Fruit fly (Drosophila melanogaster) whole organism, embryonic: Measurements from ENCODE around the gene Upf1.

ENCODE experiments used
- Adf1 ChIP-seq: fragments of 200-800 bp; sonication (Bioruptor generic); IDR thresholded peaks from 2 replicates; pipeline ENCODE4 v1.3.6; 2022; ENCODE audit warnings: missing biosample characterization, missing genetic modification characterization
- Atf-2 ChIP-seq: fragments of 200-800 bp; sonication (Bioruptor generic); optimal IDR thresholded peaks from 2 replicates; lab custom pipeline; 2016; ENCODE audit warnings: missing biosample characterization, missing genetic modification characterization
- CG10267 ChIP-seq: fragments of 200-800 bp; sonication (Bioruptor generic); optimal IDR thresholded peaks from 2 replicates; lab custom pipeline; 2018; ENCODE audit warnings: missing biosample characterization, mild to moderate bottlenecking, missing genetic modification characterization, moderate library complexity
- CG11504 ChIP-seq: fragments of 200-800 bp; sonication (Bioruptor generic); optimal IDR thresholded peaks from 3 replicates; lab custom pipeline; 2019; ENCODE audit warnings: missing biosample characterization, mild to moderate bottlenecking, missing genetic modification characterization, moderate library complexity
- CG13123 ChIP-seq: fragments of 200-800 bp; sonication (Bioruptor generic); optimal IDR thresholded peaks from 2 replicates; lab custom pipeline; 2016; ENCODE audit warnings: missing biosample characterization, missing genetic modification characterization
- CG15011 ChIP-seq: fragments of 200-800 bp; sonication (Bioruptor generic); optimal IDR thresholded peaks from 3 replicates; lab custom pipeline; 2018; ENCODE audit warnings: missing biosample characterization, mild to moderate bottlenecking, missing genetic modification characterization
- CG31388 ChIP-seq: fragments of 200-800 bp; sonication (Bioruptor generic); optimal IDR thresholded peaks from 2 replicates; lab custom pipeline; 2016; ENCODE audit warnings: missing biosample characterization, missing genetic modification characterization
- CG32772 ChIP-seq: fragments of 200-800 bp; sonication (Bioruptor generic); IDR thresholded peaks from 2 replicates; pipeline ENCODE4 v1.3.6; 2022; ENCODE audit warnings: missing biosample characterization, missing genetic modification characterization
- CG43689 ChIP-seq: fragments of 200-800 bp; sonication (Bioruptor generic); IDR thresholded peaks from 2 replicates; pipeline ENCODE4 v1.3.6; 2022; ENCODE audit warnings: missing biosample characterization, missing genetic modification characterization
- CG7839 ChIP-seq: fragments of 200-800 bp; sonication (Bioruptor generic); optimal IDR thresholded peaks from 3 replicates; lab custom pipeline; 2018; ENCODE audit warnings: missing biosample characterization, mild to moderate bottlenecking, missing genetic modification characterization, moderate library complexity
- CG9817 ChIP-seq: fragments of 200-800 bp; sonication (Bioruptor generic); optimal IDR thresholded peaks from 2 replicates; lab custom pipeline; 2018; ENCODE audit warnings: missing biosample characterization, mild to moderate bottlenecking, missing genetic modification characterization, moderate library complexity
- CG9932 ChIP-seq: fragments of 200-800 bp; sonication (Bioruptor generic); IDR thresholded peaks from 2 replicates; pipeline ENCODE4 v1.3.6; 2022; ENCODE audit warnings: missing biosample characterization, missing genetic modification characterization
- Dfd ChIP-seq, 2 experiments: fragments of >200 bp; optimal IDR thresholded peaks; 2 replicates each; lab custom pipeline; 2017; ENCODE audit warnings: missing biosample characterization in 2 of 2, missing genetic modification characterization in 2 of 2
- Dp ChIP-seq: fragments of 200-800 bp; sonication (Bioruptor generic); optimal IDR thresholded peaks from 2 replicates; lab custom pipeline; 2018; ENCODE audit warnings: missing biosample characterization, mild to moderate bottlenecking, missing genetic modification characterization, moderate library complexity
- Drgx ChIP-seq: fragments of 200-800 bp; sonication (Bioruptor generic); IDR thresholded peaks from 2 replicates; pipeline ENCODE4 v1.3.6; 2022; ENCODE audit warnings: missing biosample characterization, missing genetic modification characterization
- E2f2 ChIP-seq: fragments of 200-800 bp; sonication (Bioruptor generic); IDR thresholded peaks from 2 replicates; pipeline ENCODE4 v1.3.6; 2022; ENCODE audit warnings: missing biosample characterization, missing genetic modification characterization
- GATAe ChIP-seq: fragments of 200-800 bp; sonication (Bioruptor generic); conservative IDR thresholded peaks from 2 replicates; pipeline ENCODE4 v1.3.6; 2022; ENCODE audit warnings: missing biosample characterization, missing genetic modification characterization
- HHEX ChIP-seq: fragments of 200-800 bp; sonication (Bioruptor generic); optimal IDR thresholded peaks from 3 replicates; lab custom pipeline; 2017; ENCODE audit warnings: missing biosample characterization, mild to moderate bottlenecking, missing genetic modification characterization, missing genetic modification reagents
- HLH4C ChIP-seq: fragments of 200-800 bp; sonication (Bioruptor generic); IDR thresholded peaks from 3 replicates; pipeline ENCODE4 v1.3.6; 2022; ENCODE audit warnings: missing biosample characterization, missing genetic modification characterization; ENCODE audit not compliant: partially characterized antibody
- Lim3 ChIP-seq: fragments of 200-800 bp; sonication (Bioruptor generic); IDR thresholded peaks from 2 replicates; pipeline ENCODE4 v1.3.6; 2022; ENCODE audit warnings: missing biosample characterization, missing genetic modification characterization
- MBD-R2 ChIP-seq: fragments of 200-800 bp; sonication (Bioruptor generic); IDR thresholded peaks from 2 replicates; pipeline ENCODE4 v1.3.6; 2022; ENCODE audit warnings: missing biosample characterization, missing genetic modification characterization
- Med ChIP-seq: fragments of 200-800 bp; sonication (Bioruptor generic); peaks from one replicate; lab custom pipeline; 2016; ENCODE audit warnings: missing biosample characterization, missing genetic modification characterization, mild to moderate bottlenecking, inconsistent platforms, moderate library complexity
- TFAM ChIP-seq: fragments of 200-800 bp; sonication (Bioruptor generic); optimal IDR thresholded peaks from 2 replicates; lab custom pipeline; 2017; ENCODE audit warnings: missing biosample characterization, missing genetic modification characterization, inconsistent platforms
- Trl ChIP-seq, 3 experiments: fragments of >200 bp in 2 of 3; fragments of 200-800 bp in 1 of 3; sonication (Bioruptor generic) in 1 of 3; optimal IDR thresholded peaks; 2 replicates in 1 of 3; 3 replicates in 2 of 3; lab custom pipeline; 2016 to 2017; ENCODE audit warnings: missing biosample characterization in 1 of 3, missing genetic modification characterization in 1 of 3
- YL-1 ChIP-seq: fragments of 200-800 bp; sonication (Bioruptor generic); optimal IDR thresholded peaks from 3 replicates; lab custom pipeline; 2017; ENCODE audit warnings: missing biosample characterization, mild to moderate bottlenecking, missing genetic modification characterization
- fd64A ChIP-seq: fragments of 200-800 bp; sonication (Bioruptor generic); optimal IDR thresholded peaks from 3 replicates; lab custom pipeline; 2018; ENCODE audit warnings: missing biosample characterization, mild to moderate bottlenecking, missing genetic modification characterization
- gfzf ChIP-seq: fragments of 200-800 bp; sonication (Bioruptor generic); optimal IDR thresholded peaks from 2 replicates; lab custom pipeline; 2016; ENCODE audit warnings: missing biosample characterization, mild to moderate bottlenecking, missing genetic modification characterization, moderate library complexity
- mirr ChIP-seq: fragments of 200-800 bp; sonication (Bioruptor generic); optimal IDR thresholded peaks from 3 replicates; lab custom pipeline; 2018; ENCODE audit warnings: missing biosample characterization, mild to moderate bottlenecking, missing genetic modification characterization
- org-1 ChIP-seq: fragments of 200-800 bp; sonication (Bioruptor generic); optimal IDR thresholded peaks from 2 replicates; lab custom pipeline; 2017; ENCODE audit warnings: missing biosample characterization, missing genetic modification characterization
- ranshi ChIP-seq: fragments of 200-800 bp; sonication (Bioruptor generic); IDR thresholded peaks from 2 replicates; pipeline ENCODE4 v1.3.6; 2022; ENCODE audit warnings: missing biosample characterization, missing genetic modification characterization
- sd ChIP-seq: fragments of 200-800 bp; sonication (Bioruptor generic); optimal IDR thresholded peaks from 3 replicates; lab custom pipeline; 2018; ENCODE audit warnings: missing biosample characterization, mild to moderate bottlenecking, missing genetic modification characterization, moderate library complexity
- sens ChIP-seq: fragments of 200-800 bp; sonication (Bioruptor generic); peaks from one replicate; lab custom pipeline; 2016; ENCODE audit warnings: missing biosample characterization, missing genetic modification characterization
- ssp ChIP-seq: fragments of 200-800 bp; sonication (Bioruptor generic); IDR thresholded peaks from 2 replicates; pipeline ENCODE4 v1.3.6; 2022; ENCODE audit warnings: missing biosample characterization, missing genetic modification characterization
- unpg ChIP-seq: fragments of 200-800 bp; sonication (Bioruptor generic); optimal IDR thresholded peaks from 3 replicates; lab custom pipeline; 2018; ENCODE audit warnings: missing biosample characterization, mild to moderate bottlenecking, missing genetic modification characterization, moderate library complexity
- vnd ChIP-seq: fragments of 200-800 bp; sonication (Bioruptor generic); IDR thresholded peaks from 3 replicates; pipeline ENCODE4 v1.3.6; 2022; ENCODE audit warnings: missing biosample characterization, missing genetic modification characterization; ENCODE audit not compliant: partially characterized antibody

Gene Upf1

DNA sequence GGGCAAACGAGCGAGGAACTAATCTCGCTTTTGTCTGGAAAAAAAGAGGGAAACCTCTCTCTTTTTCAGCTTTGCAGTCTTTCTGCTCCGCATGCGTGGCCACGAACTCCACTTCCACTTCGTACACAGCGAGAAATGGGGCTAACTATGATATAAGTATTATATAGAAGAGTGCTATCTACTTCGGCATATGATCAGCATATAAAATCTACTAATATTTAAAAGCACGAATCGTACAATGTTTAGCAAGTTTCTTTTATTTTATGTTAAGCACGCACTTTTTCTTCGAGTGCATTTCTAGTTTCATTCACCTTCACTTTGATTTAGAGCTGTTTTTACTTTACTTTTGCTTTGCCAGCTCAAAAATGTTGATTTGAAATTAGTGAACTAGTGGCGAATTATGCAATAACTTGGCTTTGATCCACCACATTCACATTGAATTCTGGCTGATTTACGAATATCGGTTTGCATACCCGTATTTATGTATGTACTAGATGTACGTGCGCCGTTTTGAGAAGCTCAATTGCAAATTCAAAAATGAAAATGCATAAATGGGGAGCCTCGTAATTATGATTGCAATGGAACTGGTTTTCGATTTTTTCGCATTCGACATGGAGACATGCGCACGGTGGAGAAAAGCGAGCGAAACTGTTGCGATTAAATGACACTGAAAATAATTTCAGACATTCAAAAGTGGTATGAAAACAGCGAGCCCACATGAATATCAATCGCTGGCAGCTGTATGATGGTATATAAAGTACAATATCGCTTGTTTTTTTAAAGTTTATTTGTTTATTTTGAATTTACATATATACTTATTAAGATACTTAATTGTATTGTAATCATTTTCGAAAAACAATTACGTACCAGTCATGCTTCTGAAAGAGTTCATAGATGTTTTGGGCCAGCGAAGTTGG, 47.4 kb downstream of the Upf1 start (continued):
- no peak for TF ChIP-seq MBD-R2
- TF ChIP-seq org-1 (GFP tag; lab: Kevin White, UChicago) = peak; percentile 66
- no peak for TF ChIP-seq CG13123 (GFP tag; lab: Kevin White, UChicago)
- peak; percentile 36; the same call in 1 of the 2 replicates for TF ChIP-seq GATAe
- no peak for TF ChIP-seq gfzf (GFP tag; lab: Kevin White, UChicago)
- peak; percentile 15 for TF ChIP-seq TFAM (GFP tag; lab: Kevin White, UChicago)
- peak; percentile 32 for TF ChIP-seq HHEX (GFP tag; lab: Kevin White, UChicago)
- no peak for TF ChIP-seq HLH4C (GFP tag; lab: Robert Waterston, UW)
- TF ChIP-seq Trl (optimal IDR thresholded peaks at IDR 0.05; lab: Kevin White, UChicago) = no peak
- TF ChIP-seq Trl (GFP tag; optimal IDR thresholded peaks at IDR 0.05; lab: Kevin White, UChicago) = peak; percentile 67
- TF ChIP-seq ssp = peak; percentile 62
- TF ChIP-seq Adf1 (GFP tag; lab: Robert Waterston, UW) = no peak
- peak; percentile 51 for TF ChIP-seq CG10267 (tag; lab: Kevin White, UChicago)
- TF ChIP-seq CG11504 (tag; lab: Kevin White, UChicago) = peak; percentile 89
- TF ChIP-seq unpg (GFP tag; lab: Kevin White, UChicago) = peak; percentile 82
- peak; percentile 69 for TF ChIP-seq fd64A (GFP tag; lab: Kevin White, UChicago)
- TF ChIP-seq, all 482 proteins: peak for 330

DNA sequence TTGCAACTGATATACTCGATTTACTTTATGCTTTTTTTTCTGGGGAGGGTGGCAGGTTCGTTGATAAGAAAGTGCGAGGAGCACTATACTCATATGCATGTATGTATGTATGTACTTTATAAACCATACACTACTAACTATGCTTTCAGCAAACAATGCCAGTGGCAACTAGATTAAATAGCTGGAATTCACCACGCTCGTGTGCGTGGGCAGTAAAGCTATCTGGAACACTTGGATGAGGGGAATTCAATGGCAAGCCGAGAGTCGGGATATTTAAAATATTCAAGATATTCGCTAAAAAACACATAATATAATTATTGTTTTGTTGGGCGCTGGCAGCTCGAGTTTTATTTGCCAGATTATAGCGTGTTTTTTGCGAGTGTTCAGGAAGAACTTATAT, 48.3 kb downstream of the Upf1 start:
- peak; percentile 16 for TF ChIP-seq sd (tag; lab: Kevin White, UChicago)
- TF ChIP-seq E2f2 = peak; percentile 40
- TF ChIP-seq CG31388 (GFP tag; lab: Kevin White, UChicago) = no peak
- peak; percentile 12 for TF ChIP-seq Dp (GFP tag; lab: Kevin White, UChicago)
- TF ChIP-seq Dfd (GFP tag; optimal IDR thresholded peaks at IDR 0.05; lab: Kevin White, UChicago) = no peak
- TF ChIP-seq CG7839 (tag; lab: Kevin White, UChicago) = no peak
- peak; percentile 4 for TF ChIP-seq mirr (GFP tag; lab: Kevin White, UChicago)
- peak; percentile 39; the same call in 1 of the 2 replicates for TF ChIP-seq Drgx (GFP tag; lab: Robert Waterston, UW)
- TF ChIP-seq vnd (GFP tag; lab: Robert Waterston, UW) = no peak
- TF ChIP-seq Med (GFP tag; lab: Kevin White, UChicago) = peak; percentile 58
- no peak for TF ChIP-seq CG15011 (GFP tag; lab: Kevin White, UChicago)

DNA sequence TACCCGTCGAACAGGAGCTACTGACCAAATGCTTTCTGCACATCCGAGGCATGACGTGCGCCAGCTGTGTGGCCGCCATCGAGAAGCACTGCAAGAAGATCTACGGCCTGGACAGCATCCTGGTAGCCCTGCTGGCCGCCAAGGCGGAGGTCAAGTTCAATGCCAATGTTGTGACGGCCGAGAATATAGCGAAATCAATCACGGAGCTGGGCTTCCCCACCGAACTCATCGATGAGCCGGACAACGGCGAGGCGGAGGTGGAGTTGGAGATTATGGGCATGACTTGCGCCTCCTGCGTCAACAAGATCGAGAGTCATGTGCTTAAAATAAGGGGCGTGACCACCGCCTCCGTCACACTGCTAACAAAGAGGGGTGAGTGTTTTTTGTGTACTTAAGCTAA, 49.2 kb downstream of the Upf1 start:
- TF ChIP-seq ranshi (GFP tag; lab: Robert Waterston, UW) (no peak), CG9932 (no peak), Atf-2 (GFP tag; lab: Kevin White, UChicago) (no peak), CG43689 (GFP tag; lab: Robert Waterston, UW) (no peak), sens (GFP tag; lab: Kevin White, UChicago) (peak; percentile 20), CG32772 (GFP tag; lab: Robert Waterston, UW) (no peak), YL-1 (GFP tag; lab: Kevin White, UChicago) (no peak), CG9817 (tag; lab: Kevin White, UChicago) (no peak), Lim3 (GFP tag; lab: Robert Waterston, UW) (no peak)
